Fruit fly (Drosophila melanogaster): Measurements from ENCODE around the gene CG7655.

Gene CG7655

dm6 chr3R:17699891-17700487 lies 17.5 kb downstream of the CG7655 start (continued):
- TF ChIP-seq CG11093 (GFP tag; IDR thresholded peaks at IDR 0.05) (no peak), fd102C (GFP tag; optimal IDR thresholded peaks at IDR 0.05) (no peak), fd96Cb (tag; optimal IDR thresholded peaks at IDR 0.05) (no peak), Ravus (GFP tag; IDR thresholded peaks at IDR 0.05) (no peak), NfI (GFP tag; optimal IDR thresholded peaks at IDR 0.05) (no peak), yki (optimal IDR thresholded peaks at IDR 0.05) (no peak), Hsf (GFP tag; optimal IDR thresholded peaks at IDR 0.05) (no peak), inv (GFP tag; IDR thresholded peaks at IDR 0.05; ENCODE audit: partially characterized antibody) (no peak), CG31224 (GFP tag; IDR thresholded peaks at IDR 0.05) (no peak), CG11560 (tag; IDR thresholded peaks at IDR 0.05) (no peak), aop (GFP tag; IDR thresholded peaks at IDR 0.05) (no peak), GATAe (GFP tag; conservative IDR thresholded peaks at IDR 0.05) (no peak), chm (GFP tag; IDR thresholded peaks at IDR 0.05) (peak; percentile 85; the same call in 1 of the 2 replicates), dmrt99B (tag; optimal IDR thresholded peaks at IDR 0.05) (no peak), mld (GFP tag; IDR thresholded peaks at IDR 0.05; ENCODE audit: partially characterized antibody) (no peak), sd (tag; optimal IDR thresholded peaks at IDR 0.05) (peak; percentile 73), crol (GFP tag; IDR thresholded peaks at IDR 0.05) (peak; percentile 88), CG12236 (GFP tag; optimal IDR thresholded peaks at IDR 0.05) (no peak), ro (GFP tag; IDR thresholded peaks at IDR 0.05) (no peak), CG1647 (GFP tag; optimal IDR thresholded peaks at IDR 0.05) (no peak), al (GFP tag; IDR thresholded peaks at IDR 0.05) (no peak), Ptx1 (GFP tag; IDR thresholded peaks at IDR 0.05) (no peak), schlank (tag; optimal IDR thresholded peaks at IDR 0.05) (no peak), nmo (GFP tag; optimal IDR thresholded peaks at IDR 0.05) (no peak), insv (GFP tag; optimal IDR thresholded peaks at IDR 0.05) (no peak), CG32767 (GFP tag; IDR thresholded peaks at IDR 0.05) (no peak), CG8765 (GFP tag; IDR thresholded peaks at IDR 0.05) (no peak), CG9727 (GFP tag; optimal IDR thresholded peaks at IDR 0.05) (no peak), sob (GFP tag; IDR thresholded peaks at IDR 0.05) (no peak), CG12219 (GFP tag; optimal IDR thresholded peaks at IDR 0.05) (no peak), CG31365 (tag; optimal IDR thresholded peaks at IDR 0.05) (no peak), dati (GFP tag; IDR thresholded peaks at IDR 0.05) (no peak), mirr (GFP tag; optimal IDR thresholded peaks at IDR 0.05) (peak; percentile 40), C15 (GFP tag; IDR thresholded peaks at IDR 0.05) (no peak), CG9932 (GFP tag; IDR thresholded peaks at IDR 0.05) (no peak), sc (optimal IDR thresholded peaks at IDR 0.05) (no peak), sc (GFP tag; optimal IDR thresholded peaks at IDR 0.05) (no peak), nerfin-1 (tag; optimal IDR thresholded peaks at IDR 0.05) (no peak), en (GFP tag; optimal IDR thresholded peaks at IDR 0.05) (no peak), CG11456 (GFP tag; IDR thresholded peaks at IDR 0.05) (no peak), p53 (GFP tag; optimal IDR thresholded peaks at IDR 0.05) (no peak), cato (GFP tag; optimal IDR thresholded peaks at IDR 0.05; ENCODE audit: borderline replicate concordance) (no peak), dpn (GFP tag; optimal IDR thresholded peaks at IDR 0.05) (no peak), CG4360 (GFP tag; IDR thresholded peaks at IDR 0.05) (peak; percentile 74; the same call in 1 of the 2 replicates), Spps (tag; optimal IDR thresholded peaks at IDR 0.05) (no peak), CG10979 (tag; optimal IDR thresholded peaks at IDR 0.05) (no peak), cg (GFP tag; optimal IDR thresholded peaks at IDR 0.05) (peak; percentile 74), cwo (GFP tag; optimal IDR thresholded peaks at IDR 0.05) (no peak), Adf1 (GFP tag; IDR thresholded peaks at IDR 0.05) (no peak), sisA (GFP tag; IDR thresholded peaks at IDR 0.05) (no peak), CG10209 (GFP tag; optimal IDR thresholded peaks at IDR 0.05) (no peak), Dfd (GFP tag; optimal IDR thresholded peaks at IDR 0.05) (no peak)
